Worm (Caenorhabditis elegans) whole organism, young adult: ENCODE results near the gene icl-1.

Experiments
- B0035.1 ChIP-seq: sonication (generic microtip); optimal IDR thresholded peaks from 2 replicates; lab custom pipeline; 2016; ENCODE audit warnings: missing genetic modification characterization, mild to moderate bottlenecking, missing compliant biosample characterization, missing genotype, missing genetic modification reagents
- F10E7.11 ChIP-seq: sonication (generic microtip); optimal IDR thresholded peaks from 2 replicates; lab custom pipeline; 2017; ENCODE audit warnings: mild to moderate bottlenecking, missing genetic modification characterization, moderate library complexity, missing compliant biosample characterization
- Y67H2A.10 ChIP-seq: fragments of 200-800 bp; sonication (Bioruptor generic); conservative IDR thresholded peaks from 2 replicates; pipeline ENCODE4 v1.3.6; 2022; ENCODE audit warnings: missing genetic modification reagents, missing genetic modification characterization, missing compliant biosample characterization
- Y95B8A.8 ChIP-seq: fragments of 200-800 bp; sonication (Bioruptor generic); IDR thresholded peaks from 2 replicates; pipeline ENCODE4 v1.3.6; 2022; ENCODE audit warnings: missing genetic modification reagents, missing genetic modification characterization, missing compliant biosample characterization
- akir-1 ChIP-seq: fragments of 200-800 bp; sonication (Bioruptor generic); optimal IDR thresholded peaks from 2 replicates; lab custom pipeline; 2018; ENCODE audit warnings: mild to moderate bottlenecking, missing genetic modification characterization, moderate library complexity, missing compliant biosample characterization
- aptf-3 ChIP-seq: fragments of 200-800 bp; sonication (Bioruptor generic); IDR thresholded peaks from 2 replicates; pipeline ENCODE4 v1.3.6; 2022; ENCODE audit warnings: missing genetic modification characterization, missing compliant biosample characterization
- ccch-3 ChIP-seq: fragments of 200-800 bp; sonication (Bioruptor generic); optimal IDR thresholded peaks from 2 replicates; lab custom pipeline; 2018; ENCODE audit warnings: mild to moderate bottlenecking, missing genetic modification characterization, missing compliant biosample characterization
- ceh-40 ChIP-seq: fragments of 200-800 bp; sonication (Bioruptor generic); IDR thresholded peaks from 2 replicates; pipeline ENCODE4 v1.3.6; 2022; ENCODE audit warnings: missing genetic modification characterization, missing compliant biosample characterization
- ceh-79 ChIP-seq: sonication (generic microtip); optimal IDR thresholded peaks from 2 replicates; lab custom pipeline; 2017; ENCODE audit warnings: mild to moderate bottlenecking, missing genetic modification characterization, missing compliant biosample characterization
- chd-7 ChIP-seq: sonication (generic microtip); optimal IDR thresholded peaks from 2 replicates; lab custom pipeline; 2016; ENCODE audit warnings: mild to moderate bottlenecking, missing genetic modification characterization, moderate library complexity, missing compliant biosample characterization
- madf-6 ChIP-seq: fragments of 200-800 bp; sonication (Bioruptor generic); IDR thresholded peaks from 2 replicates; pipeline ENCODE4 v1.3.6; 2022; ENCODE audit warnings: missing genetic modification reagents, missing genetic modification characterization, missing compliant biosample characterization
- madf-8 ChIP-seq: fragments of 200-800 bp; sonication (Bioruptor generic); conservative IDR thresholded peaks from 2 replicates; pipeline ENCODE4 v1.3.6; 2022; ENCODE audit warnings: missing genetic modification reagents, missing genetic modification characterization, missing compliant biosample characterization
- nhr-27 ChIP-seq: fragments of 200-800 bp; sonication (Bioruptor generic); optimal IDR thresholded peaks from 2 replicates; lab custom pipeline; 2018; ENCODE audit warnings: mild to moderate bottlenecking, missing genetic modification characterization, moderate library complexity, missing compliant biosample characterization
- nhr-80 ChIP-seq: sonication (generic microtip); optimal IDR thresholded peaks from 2 replicates; lab custom pipeline; 2016; ENCODE audit warnings: missing genetic modification characterization, missing compliant biosample characterization
- snpc-1.1 ChIP-seq: sonication (generic microtip); optimal IDR thresholded peaks from 2 replicates; lab custom pipeline; 2017; ENCODE audit warnings: missing genetic modification characterization, mild to moderate bottlenecking, missing compliant biosample characterization, antibody characterized with exemption, moderate library complexity, missing genotype, missing genetic modification reagents; ENCODE audit not compliant: insufficient read depth
- snpc-4 ChIP-seq, 5 experiments: fragments of 150-350 bp in 1 of 5; sonication (generic microtip) in 4 of 5; optimal IDR thresholded peaks; 2 replicates each; lab custom pipeline; 2014 to 2018; ENCODE audit warnings: missing genetic modification characterization in 5 of 5, missing biosample characterization in 3 of 5, antibody characterized with exemption in 2 of 5, mild to moderate bottlenecking in 2 of 5, missing compliant biosample characterization in 2 of 5, missing genotype in 2 of 5, moderate library complexity in 2 of 5, missing genetic modification reagents in 1 of 5
- zfh-2 ChIP-seq: fragments of 200-800 bp; sonication (Bioruptor generic); conservative IDR thresholded peaks from 2 replicates; pipeline ENCODE4 v1.3.6; 2022; ENCODE audit warnings: missing genetic modification reagents, missing genetic modification characterization, missing compliant biosample characterization

icl-1 gene

DNA sequence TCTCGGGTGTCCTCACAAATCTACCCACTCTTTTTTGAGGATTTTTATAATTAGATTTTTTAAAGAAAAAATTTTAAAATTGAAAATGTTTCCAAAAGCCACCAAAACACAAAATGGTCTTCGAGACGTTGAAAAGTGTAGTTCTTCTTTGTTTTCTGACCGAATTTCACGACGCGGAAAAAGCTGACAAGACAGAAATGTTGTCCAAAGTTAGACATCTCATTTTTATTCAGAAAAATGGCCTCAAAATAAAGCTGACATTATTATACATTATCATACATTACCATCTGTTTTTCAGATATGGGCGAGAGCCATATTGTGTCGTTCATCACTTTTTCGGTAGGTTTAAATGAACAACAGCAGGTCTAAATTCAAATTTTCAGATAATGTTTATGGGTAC lies 48.1 kb downstream of the icl-1 start, which contains the start of gene srx-22:
Gene srx-22 (plus strand): TSS at position 301 of the 400 bp plus-strand sequence.
- no peak for TF ChIP-seq aptf-3 (GFP tag; lab: Robert Waterston, UW)
- no peak for TF ChIP-seq chd-7
- TF ChIP-seq Y67H2A.10 = no peak
- no peak for TF ChIP-seq F10E7.11 (tag; lab: Kevin White, UChicago)
- TF ChIP-seq akir-1 (GFP tag; lab: Kevin White, UChicago) = no peak
- TF ChIP-seq nhr-27 = no peak
- no peak for TF ChIP-seq Y95B8A.8 (GFP tag; lab: Robert Waterston, UW)
- no peak for TF ChIP-seq madf-8
- TF ChIP-seq ceh-40 = no peak

DNA sequence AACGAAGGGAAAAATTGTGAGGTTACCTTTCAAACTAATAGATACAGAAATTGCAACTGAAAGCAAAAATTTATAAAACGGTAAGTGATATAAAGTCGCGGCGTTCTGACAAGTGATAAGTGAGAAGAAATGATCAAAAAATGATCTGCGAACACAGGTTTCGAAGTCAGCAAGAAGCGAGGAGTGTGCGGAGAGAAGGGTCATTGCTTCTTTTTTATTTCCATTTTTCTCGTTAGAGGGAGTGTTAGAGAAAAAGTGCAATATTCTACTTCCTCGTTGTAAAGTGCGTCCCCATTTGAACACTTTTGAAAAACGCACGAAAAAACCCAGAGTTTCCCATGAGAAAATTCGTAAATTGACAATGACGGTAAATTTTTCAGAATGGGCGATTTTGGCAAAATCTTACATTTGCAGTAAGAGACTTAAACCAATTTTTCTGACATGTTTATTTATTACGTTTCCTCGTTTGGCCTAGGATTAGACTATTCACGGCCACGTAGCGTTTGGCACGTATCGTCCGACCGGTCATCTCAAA lies 51.2 kb downstream of the icl-1 start, which contains the start of the genes fbxa-72 and srx-21:
Gene fbxa-72 (minus strand): TSS at position 204 of the 535 bp plus-strand sequence.
Gene srx-21 (plus strand): TSS at position 485 of the 535 bp plus-strand sequence.
- TF ChIP-seq ccch-3 (GFP tag; lab: Kevin White, UChicago) = no peak
- peak; percentile 69 for TF ChIP-seq nhr-80 (tag; lab: Kevin White, UChicago)

DNA sequence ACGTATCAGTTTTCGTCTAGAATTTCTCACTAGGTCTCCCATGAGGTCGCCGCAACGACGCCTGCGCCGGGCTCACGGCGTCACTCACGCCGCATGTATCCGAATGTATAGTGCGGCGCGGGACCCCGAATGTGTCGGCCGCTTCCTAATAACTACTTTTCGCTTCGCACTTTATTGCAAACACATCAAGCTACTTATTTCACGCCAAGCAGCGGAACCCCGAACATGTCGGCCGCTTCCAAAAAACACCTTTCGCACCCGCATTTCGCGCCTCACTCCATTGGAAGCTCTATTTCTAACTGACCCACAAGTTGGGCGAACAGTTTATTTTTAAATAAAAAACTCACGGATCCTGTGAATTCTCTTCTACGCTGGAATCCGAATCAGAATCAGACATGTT lies 51.7 kb downstream of the icl-1 start:
- TF ChIP-seq madf-6 (no peak), ceh-79 (tag; lab: Kevin White, UChicago) (no peak), snpc-4 (GFP tag; optimal IDR thresholded peaks at IDR 0.05; lab: Kevin White, UChicago) (no peak), snpc-4 (tag; optimal IDR thresholded peaks at IDR 0.05; lab: Kevin White, UChicago) (peak in 2 of 4 experiments; percentile 78 to 88), zfh-2 (0 out of 2 replicates have a peak, but pooled peaks have one; percentile 42), B0035.1 (no peak), snpc-1.1 (peak; percentile 54)
